Worm (Caenorhabditis elegans) whole organism, mixed stage, embryonic: Measurements from ENCODE around the gene ZK792.1.

ENCODE experiments used
- elt-3 ChIP-seq: fragments of 150-350 bp; optimal IDR thresholded peaks from 2 replicates; lab custom pipeline; 2014; ENCODE audit warnings: missing biosample characterization, missing genetic modification characterization
- nhr-237 ChIP-seq: fragments of 150-350 bp; optimal IDR thresholded peaks from 2 replicates; lab custom pipeline; 2014; ENCODE audit warnings: missing biosample characterization, missing genetic modification characterization
- sem-2 ChIP-seq: fragments of 200-800 bp; sonication (Bioruptor generic); optimal IDR thresholded peaks from 2 replicates; lab custom pipeline; 2018; ENCODE audit warnings: mild to moderate bottlenecking, missing genetic modification characterization, missing compliant biosample characterization
- unc-62 ChIP-seq: fragments of 150-350 bp; optimal IDR thresholded peaks from 2 replicates; lab custom pipeline; 2014; ENCODE audit warnings: missing biosample characterization, missing genetic modification reagents, missing genetic modification characterization

DNA sequence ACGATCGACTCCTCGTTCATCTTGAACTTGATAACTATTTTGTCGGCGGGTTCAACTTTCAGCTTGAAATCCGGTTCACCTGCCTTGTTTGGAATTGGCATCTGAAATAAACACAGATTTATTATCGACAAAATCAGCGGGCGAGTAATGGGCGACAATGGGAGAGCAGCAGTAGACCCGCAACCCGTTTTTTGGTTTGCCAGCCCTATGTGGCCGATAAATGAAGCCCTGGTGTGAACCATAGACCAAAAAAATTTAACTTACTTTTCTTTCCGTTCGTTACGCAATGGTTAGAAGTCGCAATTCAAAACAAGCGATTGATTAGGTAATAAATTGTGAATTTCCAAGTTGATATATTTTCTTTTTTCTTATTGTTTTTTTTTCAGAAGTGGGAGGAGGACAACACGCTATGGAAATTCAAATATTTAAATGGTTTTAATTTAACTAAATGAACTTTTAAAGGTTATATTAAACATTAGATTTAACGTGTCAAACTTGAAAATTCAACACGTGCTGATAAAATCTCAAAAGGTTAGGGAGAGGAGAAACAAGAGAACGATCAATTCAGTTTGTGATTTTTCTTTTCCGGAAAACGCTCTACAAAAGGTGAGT, 44.1 kb downstream of the ZK792.1 start, which contains the start of the genes T22B3.3 and alg-3:
- TF ChIP-seq elt-3 (tag; lab: Kevin White, UChicago), result no peak
- TF ChIP-seq nhr-237 (tag; lab: Kevin White, UChicago), result no peak
- TF ChIP-seq unc-62 (GFP tag; lab: Kevin White, UChicago), result no peak
- TF ChIP-seq sem-2 (GFP tag; lab: Kevin White, UChicago), result no peak
